Worm (Caenorhabditis elegans): ENCODE results near the gene Y4C6B.4.
A peak's percentile ranks its signal among the peaks of the same experiment; 100 is the strongest.

Gene Y4C6B.4

DNA sequence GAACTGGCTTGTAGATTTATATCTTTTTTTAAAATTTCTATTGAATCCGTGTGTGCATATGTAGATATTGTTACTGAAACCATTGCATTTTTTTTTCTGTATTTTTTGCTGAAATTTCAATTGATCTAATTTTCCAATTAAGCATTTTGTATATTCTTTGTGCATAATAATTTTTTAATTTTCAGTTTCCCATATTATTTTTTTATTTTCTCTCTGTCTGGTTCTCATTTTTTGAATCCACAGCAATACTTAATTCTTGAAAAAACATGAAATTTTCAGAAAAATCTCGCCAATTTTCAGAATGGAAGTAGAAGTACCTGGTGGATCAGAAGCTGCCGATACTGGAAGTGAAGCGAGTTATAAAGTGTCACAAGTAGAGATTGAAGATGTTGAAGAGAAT lies 40.3 kb downstream of the Y4C6B.4 start, which contains the start of gene sand-1:
TSS of gene sand-1 (plus strand) at position 301 of the 400 bp plus-strand sequence.
- no peak for TF ChIP-seq nhr-77 (tag; optimal IDR thresholded peaks at IDR 0.05)
- TF ChIP-seq nhr-67 (tag; optimal IDR thresholded peaks at IDR 0.05), result no peak
- TF ChIP-seq nhr-237 (tag; optimal IDR thresholded peaks at IDR 0.05), result no peak
- no peak for TF ChIP-seq nhr-25 (tag; optimal IDR thresholded peaks at IDR 0.05)
- TF ChIP-seq egl-5 (tag; optimal IDR thresholded peaks at IDR 0.05), result no peak

DNA sequence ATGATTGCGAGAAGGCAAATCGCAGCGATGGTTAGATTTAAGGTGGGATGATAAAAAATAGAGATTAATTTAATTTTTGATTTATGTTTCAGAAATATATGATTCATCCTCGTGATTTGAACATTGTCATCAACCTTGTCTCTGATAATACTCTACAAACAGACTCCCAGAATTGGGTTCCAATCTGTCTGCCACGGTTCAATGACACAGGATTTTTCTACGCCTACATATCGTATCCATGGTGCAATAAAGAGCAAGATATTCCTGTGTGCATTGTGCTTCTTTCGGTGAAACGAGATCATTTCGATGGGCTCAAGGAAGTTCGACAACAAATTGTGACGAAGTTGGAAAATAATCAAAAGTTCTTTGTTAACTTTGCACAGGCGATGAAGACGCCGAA lies 41.7 kb downstream of the Y4C6B.4 start:
- TF ChIP-seq ceh-28 (tag; optimal IDR thresholded peaks at IDR 0.05), result no peak
- TF ChIP-seq nfya-1 (tag; optimal IDR thresholded peaks at IDR 0.05; ENCODE audit: insufficient read depth), result no peak
- no peak for TF ChIP-seq eor-1 (tag; optimal IDR thresholded peaks at IDR 0.05)
- peak; percentile 50 for TF ChIP-seq ama-1 (optimal IDR thresholded peaks at IDR 0.05)
- TF ChIP-seq jun-1 (tag; optimal IDR thresholded peaks at IDR 0.05), result no peak

DNA sequence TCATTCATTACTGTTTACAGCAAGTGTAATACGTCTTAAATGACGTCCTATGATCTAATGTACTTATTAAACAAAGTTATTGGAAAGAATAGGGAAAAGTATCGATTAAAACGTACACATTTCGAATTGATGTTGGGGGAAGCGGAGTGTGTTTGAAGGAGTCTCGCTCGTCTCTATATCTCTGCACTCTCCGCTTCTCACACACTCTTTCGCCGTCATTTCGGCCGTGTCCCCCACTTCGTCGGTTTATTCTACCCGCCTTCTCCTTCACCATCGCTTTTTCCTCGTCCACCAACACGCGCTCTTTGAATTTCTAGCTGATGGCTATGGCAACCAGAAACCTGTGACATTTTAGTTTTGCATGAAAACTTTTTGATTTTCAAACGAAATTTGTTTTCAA lies 42.6 kb downstream of the Y4C6B.4 start:
- TF ChIP-seq nfya-1 (tag; optimal IDR thresholded peaks at IDR 0.05; ENCODE audit: insufficient read depth) (peak; percentile 39), ceh-16 (tag; optimal IDR thresholded peaks at IDR 0.05) (no peak), ceh-28 (tag; optimal IDR thresholded peaks at IDR 0.05) (peak; percentile 70), lin-15B (tag; optimal IDR thresholded peaks at IDR 0.05) (peak; percentile 70), pha-4 (tag; optimal IDR thresholded peaks at IDR 0.05) (peak; percentile 37), fkh-2 (tag; optimal IDR thresholded peaks at IDR 0.05) (no peak), nhr-25 (tag; optimal IDR thresholded peaks at IDR 0.05) (peak; percentile 58), hmg-11 (tag; optimal IDR thresholded peaks at IDR 0.05) (peak; percentile 53), skn-1 (tag; optimal IDR thresholded peaks at IDR 0.05) (no peak), egl-5 (tag; optimal IDR thresholded peaks at IDR 0.05) (no peak), elt-2 (tag; optimal IDR thresholded peaks at IDR 0.05) (peak; percentile 25), ztf-4 (tag; optimal IDR thresholded peaks at IDR 0.05) (no peak), lin-39 (tag; optimal IDR thresholded peaks at IDR 0.05) (peak; percentile 31), ama-1 (optimal IDR thresholded peaks at IDR 0.05) (peak; percentile 60), nhr-67 (tag; optimal IDR thresholded peaks at IDR 0.05) (no peak)

DNA sequence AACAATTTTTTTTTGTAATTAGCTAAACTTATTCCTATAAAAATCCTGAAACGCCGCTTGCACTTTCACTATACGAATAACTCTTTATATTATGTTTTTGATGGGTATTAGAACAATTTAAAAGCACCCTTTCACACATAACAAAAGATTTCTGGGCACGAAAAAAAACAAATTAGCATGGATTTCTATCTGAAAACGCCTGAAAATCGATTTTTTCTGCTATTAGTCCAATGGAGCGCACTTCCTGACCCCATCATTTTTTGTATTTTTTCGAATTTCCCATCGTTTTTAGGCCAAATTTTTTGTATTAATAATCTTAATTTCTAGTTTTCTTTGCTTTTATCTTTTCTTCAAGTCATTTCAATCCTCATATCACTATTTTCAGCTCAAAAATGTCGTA lies 43.2 kb downstream of the Y4C6B.4 start, which contains the start of gene F41H10.3:
TSS of gene F41H10.3 (plus strand) at position 388 of the 400 bp plus-strand sequence.
- TF ChIP-seq egl-27 (tag; optimal IDR thresholded peaks at IDR 0.05) (no peak), tbx-2 (tag; optimal IDR thresholded peaks at IDR 0.05) (no peak), mdl-1 (tag; optimal IDR thresholded peaks at IDR 0.05) (no peak), lin-15B (tag; optimal IDR thresholded peaks at IDR 0.05) (no peak)

DNA sequence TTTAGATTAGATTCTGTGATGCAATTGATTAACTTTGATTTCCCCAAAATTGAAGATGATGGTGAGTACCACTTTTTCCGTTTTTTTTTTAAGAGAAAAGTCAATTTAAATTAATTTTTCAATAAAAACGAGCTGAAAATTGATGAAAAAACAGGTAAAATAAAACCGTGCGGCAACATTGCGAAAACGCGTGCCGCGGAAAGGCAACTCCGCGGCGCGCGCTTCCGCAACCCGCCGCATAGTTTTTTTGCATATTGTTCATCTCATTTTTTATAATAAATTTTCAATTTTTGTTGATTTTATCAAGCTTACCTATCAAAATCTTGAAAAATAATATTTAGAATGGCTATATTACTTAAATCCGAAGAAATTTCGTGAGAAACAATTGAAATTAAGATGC lies 44.7 kb downstream of the Y4C6B.4 start:
- TF ChIP-seq elt-3 (tag; optimal IDR thresholded peaks at IDR 0.05) (no peak), nhr-23 (tag; optimal IDR thresholded peaks at IDR 0.05) (peak; percentile 42), nfya-1 (tag; optimal IDR thresholded peaks at IDR 0.05; ENCODE audit: insufficient read depth) (peak; percentile 40)

DNA sequence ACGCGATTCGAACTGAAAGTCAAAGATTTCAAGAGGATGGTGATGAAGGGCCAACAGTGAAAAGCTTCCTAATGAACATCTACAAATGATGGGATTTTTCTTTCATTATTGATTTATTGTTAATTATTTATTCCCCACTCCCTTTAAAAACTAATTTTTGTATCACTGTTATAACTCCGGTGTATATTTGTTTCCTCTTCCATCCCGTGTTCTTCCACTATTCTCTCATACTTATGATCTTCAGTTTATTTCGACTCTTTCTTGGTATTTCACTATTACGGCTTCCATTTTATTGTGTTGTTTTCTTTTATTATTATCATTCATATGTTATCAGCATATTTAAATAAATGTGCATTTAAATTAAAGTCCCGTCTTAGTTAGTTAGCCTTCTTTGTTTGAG lies 48.1 kb downstream of the Y4C6B.4 start:
- TF ChIP-seq ceh-28 (tag; optimal IDR thresholded peaks at IDR 0.05) (peak; percentile 27), fos-1 (tag; optimal IDR thresholded peaks at IDR 0.05) (peak; percentile 57), ztf-4 (tag; optimal IDR thresholded peaks at IDR 0.05) (no peak), daf-12 (tag; optimal IDR thresholded peaks at IDR 0.05) (no peak), jun-1 (tag; optimal IDR thresholded peaks at IDR 0.05) (no peak), nhr-43 (tag; optimal IDR thresholded peaks at IDR 0.05; ENCODE audit: poor library complexity, severe bottlenecking) (no peak), nhr-76 (tag; optimal IDR thresholded peaks at IDR 0.05) (no peak), nhr-25 (tag; optimal IDR thresholded peaks at IDR 0.05) (no peak), nhr-77 (tag; optimal IDR thresholded peaks at IDR 0.05) (peak; percentile 13), unc-62 (GFP tag; optimal IDR thresholded peaks at IDR 0.05) (no peak), elt-2 (tag; optimal IDR thresholded peaks at IDR 0.05) (peak; percentile 55)

DNA sequence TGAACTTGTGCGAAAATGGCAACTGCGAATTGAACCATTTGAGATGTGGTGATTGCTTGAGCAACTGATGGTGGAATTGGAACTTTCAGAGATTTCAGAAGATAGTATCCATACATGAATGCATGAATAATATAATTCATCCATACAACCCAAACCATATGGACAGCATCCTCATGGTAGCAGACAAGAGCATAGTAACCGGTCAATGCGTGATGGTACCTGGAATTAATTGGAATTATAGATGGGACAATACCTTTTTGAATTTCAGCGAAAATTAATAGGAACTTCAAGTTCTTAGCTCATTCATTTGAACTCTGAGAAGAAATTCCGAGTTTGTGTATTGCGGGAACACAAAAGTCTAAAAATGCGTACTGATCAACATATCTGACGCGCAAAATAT lies 48.7 kb downstream of the Y4C6B.4 start:
- TF ChIP-seq nfya-1 (tag; optimal IDR thresholded peaks at IDR 0.05; ENCODE audit: insufficient read depth), result no peak
